Worm (Caenorhabditis elegans) whole organism, L4 larva: ENCODE data around the gene C44B7.11.

Source experiments
- F44E2.7 ChIP-seq: fragments of 200-800 bp; sonication (Bioruptor generic); IDR thresholded peaks from 2 replicates; pipeline ENCODE4 v2.1.2; 2022; ENCODE audit warnings: missing genetic modification characterization, missing compliant biosample characterization
- T26A8.4 ChIP-seq: fragments of 200-800 bp; sonication (Bioruptor generic); IDR thresholded peaks from 2 replicates; pipeline ENCODE4 v1.3.6; 2022; ENCODE audit warnings: missing genetic modification characterization, missing compliant biosample characterization
- ceh-82 ChIP-seq: sonication (generic microtip); optimal IDR thresholded peaks from 2 replicates; lab custom pipeline; 2017; ENCODE audit warnings: missing biosample characterization, missing genetic modification characterization
- hmg-1.1 ChIP-seq: fragments of 200-800 bp; sonication (Bioruptor generic); IDR thresholded peaks from 2 replicates; pipeline ENCODE4 v1.3.6; 2022; ENCODE audit warnings: missing genetic modification reagents, missing genetic modification characterization, missing compliant biosample characterization
- lin-1 ChIP-seq: fragments of 200-800 bp; sonication (Bioruptor generic); IDR thresholded peaks from 2 replicates; pipeline ENCODE4 v1.3.6; 2022; ENCODE audit warnings: missing genetic modification reagents, missing genetic modification characterization, missing compliant biosample characterization
- lin-29 ChIP-seq: fragments of 200-800 bp; sonication (Bioruptor generic); IDR thresholded peaks from 2 replicates; pipeline ENCODE4 v1.3.6; 2022; ENCODE audit warnings: missing genetic modification reagents, missing genetic modification characterization, missing compliant biosample characterization
- mdl-1 ChIP-seq, 2 experiments: fragments of 150-350 bp in 1 of 2; sonication (generic microtip) in 1 of 2; optimal IDR thresholded peaks; 2 replicates each; lab custom pipeline; 2014 to 2017; ENCODE audit warnings: missing biosample characterization in 2 of 2, missing genetic modification characterization in 2 of 2
- nhr-10 ChIP-seq: fragments of 150-350 bp; optimal IDR thresholded peaks from 2 replicates; lab custom pipeline; 2014; ENCODE audit warnings: missing biosample characterization, missing genetic modification characterization
- nhr-11 ChIP-seq: fragments of 150-350 bp; optimal IDR thresholded peaks from 2 replicates; lab custom pipeline; 2014; ENCODE audit warnings: missing biosample characterization, missing genetic modification characterization
- nhr-237 ChIP-seq: sonication (generic microtip); optimal IDR thresholded peaks from 2 replicates; lab custom pipeline; 2017; ENCODE audit warnings: missing biosample characterization, missing genetic modification characterization
- nhr-28 ChIP-seq: fragments of 150-350 bp; optimal IDR thresholded peaks from 2 replicates; lab custom pipeline; 2014; ENCODE audit warnings: missing biosample characterization, missing genetic modification characterization
- nhr-76 ChIP-seq: fragments of 150-350 bp; optimal IDR thresholded peaks from 2 replicates; lab custom pipeline; 2014; ENCODE audit warnings: missing biosample characterization, missing genetic modification characterization
- pqm-1 ChIP-seq: sonication (generic microtip); optimal IDR thresholded peaks from 2 replicates; lab custom pipeline; 2017; ENCODE audit warnings: missing biosample characterization, missing genetic modification characterization
- zag-1 ChIP-seq: fragments of 150-350 bp; optimal IDR thresholded peaks from 2 replicates; lab custom pipeline; 2014; ENCODE audit warnings: missing biosample characterization, missing genetic modification characterization

DNA sequence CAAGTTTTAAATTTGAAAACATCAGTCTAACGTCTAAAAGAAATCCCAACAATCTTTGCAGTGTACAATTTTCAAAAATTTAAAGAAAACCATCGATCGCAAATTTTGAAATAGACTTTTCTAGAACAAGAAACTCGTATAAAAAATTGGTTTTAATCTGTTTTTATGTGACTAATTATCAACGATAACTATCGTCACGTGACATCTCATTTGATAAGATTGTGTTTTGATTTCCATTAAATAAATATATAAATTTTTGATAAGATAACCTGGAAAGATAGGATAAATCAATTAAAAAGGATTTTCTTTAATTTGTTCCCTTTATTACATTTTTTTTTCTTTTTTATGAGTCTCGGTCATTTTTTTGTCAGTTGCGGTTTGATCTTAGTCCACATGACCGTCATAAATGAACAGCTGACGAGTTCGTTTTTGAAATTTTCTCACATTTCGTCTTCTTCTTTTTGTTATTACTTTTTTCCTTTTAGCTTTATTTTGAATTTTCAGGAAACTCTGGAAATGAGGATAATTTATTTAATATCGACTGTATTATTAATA lies 12.3 kb upstream of the C44B7.11 start, which contains the start of gene asm-1:
- no peak for TF ChIP-seq nhr-76 (tag; lab: Kevin White, UChicago)
- TF ChIP-seq ceh-82 (tag; lab: Kevin White, UChicago), result no peak
- no peak for TF ChIP-seq T26A8.4 (GFP tag; lab: Robert Waterston, UW)
- no peak for TF ChIP-seq nhr-28
- no peak for TF ChIP-seq mdl-1 (tag; optimal IDR thresholded peaks at IDR 0.05; lab: Kevin White, UChicago)
- no peak for TF ChIP-seq F44E2.7 (GFP tag; lab: Robert Waterston, UW)
- TF ChIP-seq nhr-10, result no peak
- no peak for TF ChIP-seq lin-29 (GFP tag; lab: Robert Waterston, UW)
- TF ChIP-seq lin-1 (GFP tag; lab: Robert Waterston, UW), result no peak
- no peak for TF ChIP-seq hmg-1.1 (GFP tag; lab: Robert Waterston, UW)
- no peak for TF ChIP-seq pqm-1 (tag; lab: Kevin White, UChicago)
- TF ChIP-seq nhr-237 (tag; lab: Kevin White, UChicago), result no peak
- no peak for TF ChIP-seq nhr-11 (tag; lab: Kevin White, UChicago)
- TF ChIP-seq zag-1 (tag; lab: Kevin White, UChicago), result no peak
